Worm (Caenorhabditis elegans) whole organism, L2 larva: Measurements from ENCODE around the gene exh-1.

Experiments
- ama-1 ChIP-seq: fragments of 150-350 bp; optimal IDR thresholded peaks from 2 replicates; lab custom pipeline; 2018; ENCODE audit warnings: inconsistent platforms
- dmd-4 ChIP-seq: sonication (generic microtip); optimal IDR thresholded peaks from 2 replicates; lab custom pipeline; 2017; ENCODE audit warnings: missing biosample characterization, missing genetic modification characterization
- mab-5 ChIP-seq: fragments of 150-350 bp; optimal IDR thresholded peaks from 2 replicates; lab custom pipeline; 2014; ENCODE audit warnings: missing biosample characterization, missing genetic modification characterization
- nhr-12 ChIP-seq: fragments of 150-350 bp; optimal IDR thresholded peaks from 2 replicates; lab custom pipeline; 2014; ENCODE audit warnings: missing biosample characterization, missing genetic modification characterization
- nhr-237 ChIP-seq: fragments of 150-350 bp; optimal IDR thresholded peaks from 2 replicates; lab custom pipeline; 2014; ENCODE audit warnings: missing biosample characterization, missing genetic modification characterization
- unc-62 ChIP-seq: fragments of 150-350 bp; optimal IDR thresholded peaks from 2 replicates; lab custom pipeline; 2014; ENCODE audit warnings: missing biosample characterization, missing genetic modification reagents, missing genetic modification characterization

ce11 chrV:3141190-3141589 is 15.7 kb upstream of the exh-1 start, which contains the start of gene srab-9:
- TF ChIP-seq nhr-12 (tag; lab: Kevin White, UChicago): no peak
- no peak for TF ChIP-seq unc-62 (GFP tag; lab: Kevin White, UChicago)
- TF ChIP-seq ama-1 (lab: Kevin White, UChicago): no peak
- TF ChIP-seq nhr-237: no peak
- TF ChIP-seq mab-5 (tag; lab: Kevin White, UChicago): no peak
- no peak for TF ChIP-seq dmd-4 (tag; lab: Kevin White, UChicago)
